Worm (Caenorhabditis elegans): ENCODE measurements around the gene fat-3.

DNA sequence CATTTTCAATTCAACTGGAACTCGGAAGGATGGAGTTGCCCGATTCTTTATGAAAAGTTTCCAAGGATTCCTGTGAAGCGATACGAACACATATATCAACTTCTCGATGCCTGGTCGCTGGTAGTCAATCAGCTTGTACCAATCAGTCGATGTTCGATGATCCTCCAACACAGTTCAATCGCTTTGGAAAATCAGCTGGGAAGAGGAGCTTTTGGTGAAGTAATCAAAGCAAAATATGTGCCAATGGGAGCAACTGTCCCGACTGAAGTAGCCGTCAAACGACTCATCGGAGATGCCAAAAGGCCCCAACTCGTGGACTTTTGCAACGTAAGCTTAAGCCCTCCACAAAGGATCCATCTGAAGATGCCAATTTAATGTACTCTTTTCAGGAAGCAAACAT is 30.5 kb downstream of the fat-3 start:
- TF ChIP-seq nhr-84 (tag; optimal IDR thresholded peaks at IDR 0.05) (no peak), unc-86 (tag; optimal IDR thresholded peaks at IDR 0.05) (no peak), ama-1 (optimal IDR thresholded peaks at IDR 0.05) (no peak), fos-1 (tag; optimal IDR thresholded peaks at IDR 0.05) (no peak), alr-1 (tag; optimal IDR thresholded peaks at IDR 0.05; ENCODE audit: borderline replicate concordance) (no peak)
